Worm (Caenorhabditis elegans): ENCODE data around the gene ZK688.5.

DNA sequence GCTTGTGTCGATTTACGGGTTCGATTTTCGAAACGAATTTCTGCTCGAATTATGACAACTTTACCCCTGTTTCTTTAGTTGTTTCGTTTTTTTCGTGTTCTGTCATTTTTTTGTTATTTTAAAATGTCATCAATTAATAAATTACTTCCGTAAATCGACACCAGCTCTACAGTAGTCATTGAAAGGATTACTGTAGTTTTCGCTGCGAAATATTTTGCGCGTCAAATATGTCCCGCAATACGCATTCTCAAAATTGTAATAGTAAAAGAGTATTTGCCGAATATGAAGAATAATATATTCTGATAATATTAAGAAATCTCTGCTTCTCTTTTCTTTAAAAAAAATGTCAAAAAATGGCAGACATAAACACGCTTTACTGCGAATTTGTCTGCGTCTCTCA lies 1.8 kb upstream of the ZK688.5 start:
- no peak for TF ChIP-seq dao-5 (tag; optimal IDR thresholded peaks at IDR 0.05)
- TF ChIP-seq W03F9.2 (tag; optimal IDR thresholded peaks at IDR 0.05), result no peak
